Fruit fly (Drosophila melanogaster): ENCODE measurements around the gene Ada3.

DNA sequence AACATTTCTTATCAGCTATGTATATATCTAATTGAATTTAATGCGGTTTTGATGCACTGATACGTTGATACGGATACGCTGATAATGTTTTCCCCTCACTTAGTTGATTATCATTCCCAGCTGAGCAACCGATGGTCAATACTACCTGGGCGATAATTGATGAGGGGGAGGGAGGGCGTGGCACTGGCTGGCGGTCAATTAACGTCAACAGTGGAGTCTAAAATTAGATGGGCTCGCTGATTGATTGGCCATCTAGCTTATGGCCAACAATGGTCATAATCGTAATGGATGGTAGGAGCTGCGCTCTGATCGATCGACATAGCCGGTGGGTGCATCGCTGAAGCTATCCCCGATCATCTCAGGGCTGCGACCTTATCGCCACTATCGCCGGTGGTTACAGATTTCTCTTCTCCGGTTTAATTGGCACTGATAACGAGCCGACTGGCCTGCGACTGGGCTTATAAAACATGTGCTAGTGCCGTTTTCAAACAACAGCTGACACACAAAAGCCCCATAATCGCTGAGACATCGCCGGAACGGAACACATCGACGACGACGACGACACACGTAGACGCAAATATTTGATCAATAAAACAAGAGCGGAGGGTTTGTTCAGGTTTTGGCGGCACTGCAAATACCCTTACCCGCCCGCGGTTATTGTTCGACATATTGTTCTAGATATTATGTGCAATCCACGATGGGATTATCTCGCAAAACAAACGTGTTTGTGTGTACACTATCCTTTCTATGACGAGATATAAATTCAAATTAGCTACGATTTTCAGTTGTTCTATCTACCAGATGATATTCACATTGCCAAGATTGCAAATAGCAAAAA lies 1.8 kb upstream of the Ada3 start:
- TF ChIP-seq btn (GFP tag; optimal IDR thresholded peaks at IDR 0.05) = no peak
- no peak for TF ChIP-seq peb (GFP tag; IDR thresholded peaks at IDR 0.05)
- no peak for TF ChIP-seq CG6765 (GFP tag; optimal IDR thresholded peaks at IDR 0.05)
- TF ChIP-seq CG15514 (GFP tag; optimal IDR thresholded peaks at IDR 0.05) = no peak
- TF ChIP-seq Atf3 (GFP tag; optimal IDR thresholded peaks at IDR 0.05) = no peak
- no peak for TF ChIP-seq lola (GFP tag; optimal IDR thresholded peaks at IDR 0.05)
- TF ChIP-seq HLHmδ (GFP tag; optimal IDR thresholded peaks at IDR 0.05) = no peak
- TF ChIP-seq grau (tag; optimal IDR thresholded peaks at IDR 0.05) = no peak
- no peak for TF ChIP-seq CG31224 (GFP tag; IDR thresholded peaks at IDR 0.05)
- TF ChIP-seq psq (GFP tag; optimal IDR thresholded peaks at IDR 0.05) = no peak
- no peak for TF ChIP-seq HLH4C (GFP tag; IDR thresholded peaks at IDR 0.05; ENCODE audit: partially characterized antibody)
- no peak for TF ChIP-seq CG7786 (GFP tag; optimal IDR thresholded peaks at IDR 0.05)

All from whole organism, embryonic.